Worm (Caenorhabditis elegans) whole organism, L2 larva: ENCODE data around the gene his-3.

Source experiments
- lin-13 ChIP-seq: fragments of 150-350 bp; optimal IDR thresholded peaks from 2 replicates; lab custom pipeline; 2014; ENCODE audit warnings: missing biosample characterization, missing genetic modification reagents, missing genetic modification characterization
- nhr-237 ChIP-seq: fragments of 150-350 bp; optimal IDR thresholded peaks from 2 replicates; lab custom pipeline; 2014; ENCODE audit warnings: missing biosample characterization, missing genetic modification characterization

DNA sequence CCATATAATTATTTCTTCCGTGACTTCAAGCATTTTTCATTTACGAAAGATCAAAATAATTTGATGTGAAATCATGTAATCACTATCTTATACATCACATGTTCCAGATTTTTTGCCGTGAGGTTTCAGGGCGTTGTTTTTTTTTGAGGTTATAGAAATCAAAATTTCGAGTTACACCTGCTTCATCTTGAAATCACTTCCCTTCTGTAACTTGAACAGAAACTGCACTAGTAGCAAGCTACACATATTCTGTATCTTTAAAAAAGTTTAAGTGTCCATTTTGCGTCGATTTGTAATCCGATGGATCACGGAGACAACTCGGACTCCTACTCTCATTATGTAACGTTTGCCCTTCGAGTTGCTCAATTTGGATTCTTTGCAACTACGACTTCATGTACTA, 50.1 kb downstream of the his-3 start, which contains the start of gene F22B8.3:
- TF ChIP-seq lin-13 (no peak), nhr-237 (tag; lab: Kevin White, UChicago) (no peak)
